Fruit fly (Drosophila melanogaster) whole organism, embryonic: Measurements from ENCODE around the gene ebi.
A peak's percentile ranks its signal among the peaks of the same experiment; 100 is the strongest.

Experiments
- BtbVII ChIP-seq: fragments of 200-800 bp; sonication (Bioruptor generic); optimal IDR thresholded peaks from 3 replicates; lab custom pipeline; 2017; ENCODE audit warnings: missing biosample characterization, mild to moderate bottlenecking, missing genetic modification characterization
- CG10321 ChIP-seq: fragments of 200-800 bp; sonication (Bioruptor generic); IDR thresholded peaks from 2 replicates; pipeline ENCODE4 v1.3.6; 2022; ENCODE audit warnings: missing biosample characterization, missing genetic modification characterization
- CG10431 ChIP-seq: fragments of 200-800 bp; sonication (Bioruptor generic); optimal IDR thresholded peaks from 3 replicates; lab custom pipeline; 2018; ENCODE audit warnings: missing biosample characterization, mild to moderate bottlenecking, missing genetic modification characterization
- CG14965 ChIP-seq: fragments of 200-800 bp; sonication (Bioruptor generic); optimal IDR thresholded peaks from 2 replicates; lab custom pipeline; 2016; ENCODE audit warnings: missing biosample characterization, missing genetic modification characterization, borderline replicate concordance
- CG15269 ChIP-seq: fragments of 200-800 bp; sonication (Bioruptor generic); optimal IDR thresholded peaks from 2 replicates; lab custom pipeline; 2018; ENCODE audit warnings: missing biosample characterization, mild to moderate bottlenecking, missing genetic modification characterization, moderate library complexity
- CG17385 ChIP-seq: fragments of 200-800 bp; sonication (Bioruptor generic); optimal IDR thresholded peaks from 3 replicates; lab custom pipeline; 2018; ENCODE audit warnings: missing biosample characterization, mild to moderate bottlenecking, missing genetic modification characterization
- CG2875 ChIP-seq: fragments of 200-800 bp; sonication (Bioruptor generic); optimal IDR thresholded peaks from 2 replicates; lab custom pipeline; 2017; ENCODE audit warnings: missing biosample characterization, mild to moderate bottlenecking, missing genetic modification characterization, missing genetic modification reagents
- CG4360 ChIP-seq: fragments of 200-800 bp; sonication (Bioruptor generic); IDR thresholded peaks from 2 replicates; pipeline ENCODE4 v1.3.6; 2022; ENCODE audit warnings: missing biosample characterization, missing genetic modification characterization
- CG6683 ChIP-seq: fragments of 200-800 bp; sonication (Bioruptor generic); optimal IDR thresholded peaks from 2 replicates; lab custom pipeline; 2017; ENCODE audit warnings: missing biosample characterization, mild to moderate bottlenecking, missing genetic modification characterization, missing genetic modification reagents
- CG7556 ChIP-seq: fragments of 200-800 bp; sonication (Bioruptor generic); optimal IDR thresholded peaks from 2 replicates; lab custom pipeline; 2017; ENCODE audit warnings: missing biosample characterization, mild to moderate bottlenecking, missing genetic modification characterization
- CG7839 ChIP-seq: fragments of 200-800 bp; sonication (Bioruptor generic); optimal IDR thresholded peaks from 3 replicates; lab custom pipeline; 2018; ENCODE audit warnings: missing biosample characterization, mild to moderate bottlenecking, missing genetic modification characterization, moderate library complexity
- CG9797 ChIP-seq: fragments of 200-800 bp; sonication (Bioruptor generic); optimal IDR thresholded peaks from 3 replicates; lab custom pipeline; 2018; ENCODE audit warnings: missing biosample characterization, mild to moderate bottlenecking, missing genetic modification characterization
- CTCF ChIP-seq: fragments of 200-800 bp; sonication (Bioruptor generic); optimal IDR thresholded peaks from 2 replicates; lab custom pipeline; 2017; ENCODE audit warnings: missing biosample characterization, mild to moderate bottlenecking, missing genetic modification characterization, moderate library complexity
- Chrac-16 ChIP-seq: fragments of 200-800 bp; sonication (Bioruptor generic); optimal IDR thresholded peaks from 3 replicates; lab custom pipeline; 2016; ENCODE audit warnings: missing biosample characterization, missing genetic modification characterization
- Dad ChIP-seq: fragments of 200-800 bp; sonication (Bioruptor generic); optimal IDR thresholded peaks from 3 replicates; lab custom pipeline; 2016; ENCODE audit warnings: missing biosample characterization, missing genetic modification characterization
- Dll ChIP-seq: fragments of 200-800 bp; sonication (Bioruptor generic); IDR thresholded peaks from 4 replicates; pipeline ENCODE4 v1.3.6; 2022; ENCODE audit warnings: missing biosample characterization, missing genetic modification characterization; ENCODE audit not compliant: partially characterized antibody
- Eip74EF ChIP-seq, 2 experiments: fragments of 200-800 bp in 1 of 2; fragments of >200 bp in 1 of 2; sonication (Bioruptor generic) in 1 of 2; optimal IDR thresholded peaks; 2 replicates each; lab custom pipeline; 2017 to 2019; ENCODE audit warnings: missing biosample characterization in 2 of 2, missing genetic modification characterization in 2 of 2, mild to moderate bottlenecking in 1 of 2, moderate library complexity in 1 of 2
- Gsc ChIP-seq: fragments of 200-800 bp; sonication (Bioruptor generic); IDR thresholded peaks from 2 replicates; pipeline ENCODE4 v1.3.6; 2022; ENCODE audit warnings: missing biosample characterization, missing genetic modification characterization
- Hr51 ChIP-seq, 2 experiments: fragments of 200-800 bp; sonication (Bioruptor generic); optimal IDR thresholded peaks; 2 replicates in 1 of 2; 3 replicates in 1 of 2; lab custom pipeline; 2016 to 2018; ENCODE audit warnings: missing biosample characterization in 2 of 2, missing genetic modification characterization in 2 of 2, mild to moderate bottlenecking in 1 of 2, moderate library complexity in 1 of 2
- Hr78 ChIP-seq, 2 experiments: fragments of 200-800 bp in 1 of 2; fragments of >200 bp in 1 of 2; sonication (Bioruptor generic) in 1 of 2; optimal IDR thresholded peaks; 2 replicates each; lab custom pipeline; 2017 to 2019; ENCODE audit warnings: missing biosample characterization in 2 of 2, missing genetic modification characterization in 2 of 2, mild to moderate bottlenecking in 1 of 2, moderate library complexity in 1 of 2
- Jarid2 ChIP-seq: fragments of 200-800 bp; sonication (Bioruptor generic); optimal IDR thresholded peaks from 3 replicates; lab custom pipeline; 2017; ENCODE audit warnings: mild to moderate bottlenecking, missing biosample characterization, missing genetic modification reagents, missing genetic modification characterization
- MESR4 ChIP-seq: fragments of 200-800 bp; sonication (Bioruptor generic); optimal IDR thresholded peaks from 2 replicates; lab custom pipeline; 2018; ENCODE audit warnings: missing biosample characterization, mild to moderate bottlenecking, missing genetic modification characterization, moderate library complexity
- Myb ChIP-seq: fragments of 200-800 bp; sonication (Bioruptor generic); optimal IDR thresholded peaks from 2 replicates; lab custom pipeline; 2016; ENCODE audit warnings: missing biosample characterization, missing genetic modification characterization
- Nf-YA ChIP-seq: fragments of 200-800 bp; sonication (Bioruptor generic); IDR thresholded peaks from 2 replicates; pipeline ENCODE4 v1.3.6; 2022; ENCODE audit warnings: missing biosample characterization, missing genetic modification characterization
- Nf-YC ChIP-seq: fragments of 200-800 bp; optimal IDR thresholded peaks from 3 replicates; lab custom pipeline; 2019; ENCODE audit warnings: missing biosample characterization, mild to moderate bottlenecking, missing genetic modification characterization, moderate library complexity
- Rfx ChIP-seq: fragments of 200-800 bp; sonication (Bioruptor generic); IDR thresholded peaks from 2 replicates; pipeline ENCODE4 v1.3.6; 2022; ENCODE audit warnings: missing biosample characterization, missing genetic modification characterization
- Spps ChIP-seq: fragments of 200-800 bp; sonication (Bioruptor generic); optimal IDR thresholded peaks from 2 replicates; lab custom pipeline; 2018; ENCODE audit warnings: missing biosample characterization, mild to moderate bottlenecking, missing genetic modification characterization
- Sry-δ ChIP-seq: fragments of 200-800 bp; sonication (Bioruptor generic); optimal IDR thresholded peaks from 2 replicates; lab custom pipeline; 2016; ENCODE audit warnings: missing biosample characterization, missing genetic modification characterization
- Tbp ChIP-seq: fragments of >200 bp; optimal IDR thresholded peaks from 2 replicates; lab custom pipeline; 2018; ENCODE audit warnings: missing biosample characterization, missing genetic modification characterization
- Xbp1 ChIP-seq: fragments of 200-800 bp; sonication (Bioruptor generic); optimal IDR thresholded peaks from 3 replicates; lab custom pipeline; 2016; ENCODE audit warnings: missing biosample characterization, mild to moderate bottlenecking, missing genetic modification characterization
- YL-1 ChIP-seq: fragments of 200-800 bp; sonication (Bioruptor generic); optimal IDR thresholded peaks from 3 replicates; lab custom pipeline; 2017; ENCODE audit warnings: missing biosample characterization, mild to moderate bottlenecking, missing genetic modification characterization
- ab ChIP-seq: fragments of 200-800 bp; sonication (Bioruptor generic); optimal IDR thresholded peaks from 2 replicates; lab custom pipeline; 2016; ENCODE audit warnings: missing biosample characterization, missing genetic modification characterization
- abd-A ChIP-seq: fragments of 200-800 bp; sonication (Bioruptor generic); optimal IDR thresholded peaks from 3 replicates; lab custom pipeline; 2019; ENCODE audit warnings: missing biosample characterization, mild to moderate bottlenecking, missing genetic modification characterization, moderate library complexity
- amos ChIP-seq: fragments of 200-800 bp; sonication (Bioruptor generic); IDR thresholded peaks from 2 replicates; pipeline ENCODE4 v1.3.6; 2022; ENCODE audit warnings: missing biosample characterization, missing genetic modification characterization; ENCODE audit not compliant: partially characterized antibody
- ara ChIP-seq: fragments of 200-800 bp; sonication (Bioruptor generic); IDR thresholded peaks from 2 replicates; pipeline ENCODE4 v1.3.6; 2022; ENCODE audit warnings: missing biosample characterization, missing genetic modification characterization
- chinmo ChIP-seq: fragments of 200-800 bp; sonication (Bioruptor generic); IDR thresholded peaks from 4 replicates; pipeline ENCODE4 v1.3.6; 2022; ENCODE audit warnings: missing biosample characterization, missing genetic modification characterization; ENCODE audit not compliant: partially characterized antibody
- chm ChIP-seq: fragments of 200-800 bp; sonication (Bioruptor generic); IDR thresholded peaks from 2 replicates; pipeline ENCODE4 v1.3.6; 2022; ENCODE audit warnings: missing biosample characterization, missing genetic modification characterization
- dmrt11E ChIP-seq: fragments of 200-800 bp; sonication (Bioruptor generic); optimal IDR thresholded peaks from 3 replicates; lab custom pipeline; 2018; ENCODE audit warnings: missing biosample characterization, mild to moderate bottlenecking, missing genetic modification characterization, moderate library complexity
- emc ChIP-seq: fragments of 200-800 bp; sonication (Bioruptor generic); optimal IDR thresholded peaks from 2 replicates; lab custom pipeline; 2016; ENCODE audit warnings: missing biosample characterization, missing genetic modification characterization
- ewg ChIP-seq: fragments of 200-800 bp; sonication (Bioruptor generic); optimal IDR thresholded peaks from 3 replicates; lab custom pipeline; 2017; ENCODE audit warnings: mild to moderate bottlenecking, missing biosample characterization, missing genetic modification reagents, missing genetic modification characterization
- gsb-n ChIP-seq: fragments of 200-800 bp; sonication (Bioruptor generic); optimal IDR thresholded peaks from 3 replicates; lab custom pipeline; 2018; ENCODE audit warnings: missing biosample characterization, mild to moderate bottlenecking, missing genetic modification characterization
- hb ChIP-seq: fragments of 200-800 bp; sonication (Bioruptor generic); IDR thresholded peaks from 3 replicates; pipeline ENCODE4 v1.3.6; 2022; ENCODE audit warnings: missing biosample characterization, missing genetic modification characterization; ENCODE audit not compliant: partially characterized antibody
- insv ChIP-seq, 2 experiments: fragments of 200-800 bp; sonication (Bioruptor generic); optimal IDR thresholded peaks; 3 replicates each; lab custom pipeline; 2016 to 2018; ENCODE audit warnings: missing biosample characterization in 2 of 2, missing genetic modification characterization in 2 of 2
- lbe ChIP-seq: fragments of 200-800 bp; sonication (Bioruptor generic); optimal IDR thresholded peaks from 2 replicates; lab custom pipeline; 2016; ENCODE audit warnings: missing biosample characterization, mild to moderate bottlenecking, missing genetic modification characterization
- pum ChIP-seq: fragments of 200-800 bp; sonication (Bioruptor generic); optimal IDR thresholded peaks from 2 replicates; lab custom pipeline; 2016; ENCODE audit warnings: missing biosample characterization, missing genetic modification characterization
- sna ChIP-seq: fragments of 200-800 bp; sonication (Bioruptor generic); IDR thresholded peaks from 2 replicates; pipeline ENCODE4 v1.3.6; 2022; ENCODE audit warnings: missing biosample characterization, missing genetic modification characterization; ENCODE audit not compliant: partially characterized antibody
- stc ChIP-seq: fragments of 200-800 bp; sonication (Bioruptor generic); IDR thresholded peaks from 2 replicates; pipeline ENCODE4 v1.3.6; 2022; ENCODE audit warnings: missing biosample characterization, missing genetic modification characterization
- sug ChIP-seq: fragments of 200-800 bp; optimal IDR thresholded peaks from 2 replicates; lab custom pipeline; 2019; ENCODE audit warnings: missing biosample characterization, mild to moderate bottlenecking, missing genetic modification characterization, moderate library complexity
- z ChIP-seq: fragments of 200-800 bp; sonication (Bioruptor generic); IDR thresholded peaks from 3 replicates; pipeline ENCODE4 v1.3.6; 2022; ENCODE audit warnings: missing biosample characterization, missing genetic modification characterization
- zen2 ChIP-seq: fragments of 200-800 bp; sonication (Bioruptor generic); IDR thresholded peaks from 3 replicates; pipeline ENCODE4 v1.3.6; 2022; ENCODE audit warnings: missing biosample characterization, missing genetic modification characterization; ENCODE audit not compliant: partially characterized antibody

Gene ebi

DNA sequence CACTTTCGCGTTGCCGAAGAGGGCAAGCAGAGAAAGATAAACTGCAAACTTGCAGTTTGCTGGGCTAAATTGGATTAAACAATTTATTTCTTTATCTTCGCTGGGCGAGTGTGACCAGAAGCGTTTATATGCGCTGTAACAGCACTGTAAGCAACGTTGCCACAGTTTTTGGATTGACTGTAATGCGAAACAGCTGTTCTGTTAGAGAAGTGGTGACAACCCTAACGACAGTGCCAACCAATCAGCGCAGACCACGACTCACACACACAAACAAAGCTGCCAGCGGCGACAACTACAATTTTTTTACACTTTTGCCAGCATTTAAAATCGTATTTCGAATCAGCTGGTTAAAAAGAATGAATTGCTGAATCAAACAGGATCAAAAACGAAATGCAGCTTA is 38.0 kb downstream of the ebi start, which contains the start of the genes crq and shv (continued):
- peak; percentile 52; the same call in 1 of the 2 replicates for TF ChIP-seq amos
- TF ChIP-seq CG10431 (GFP tag; lab: Kevin White, UChicago): no peak
- TF ChIP-seq zen2 (GFP tag; lab: Robert Waterston, UW): peak; percentile 43; the same call in 2 of the 3 replicates
- TF ChIP-seq Gsc (GFP tag; lab: Robert Waterston, UW): no peak
- TF ChIP-seq Myb (GFP tag; lab: Kevin White, UChicago): peak; percentile 54
- no peak for TF ChIP-seq CG7839 (tag; lab: Kevin White, UChicago)
- no peak for TF ChIP-seq CG7556
- no peak for TF ChIP-seq BtbVII
- TF ChIP-seq Rfx: no peak
- no peak for TF ChIP-seq abd-A
- peak; percentile 72 for TF ChIP-seq MESR4 (GFP tag; lab: Kevin White, UChicago)
- no peak for TF ChIP-seq Jarid2
- TF ChIP-seq CG14965: no peak
- no peak for TF ChIP-seq stc
- peak; percentile 100 for TF ChIP-seq Nf-YC
- TF ChIP-seq Dll (GFP tag; lab: Robert Waterston, UW): peak; percentile 40; the same call in 1 of the 4 replicates
- TF ChIP-seq Sry-δ (GFP tag; lab: Kevin White, UChicago): peak; percentile 3
- no peak for TF ChIP-seq CG6683
- no peak for TF ChIP-seq CG17385 (GFP tag; lab: Kevin White, UChicago)
- no peak for TF ChIP-seq emc (GFP tag; lab: Kevin White, UChicago)
- peak in 1 of 2 experiments; percentile 16 for TF ChIP-seq insv (GFP tag; optimal IDR thresholded peaks at IDR 0.05; lab: Kevin White, UChicago)
- TF ChIP-seq dmrt11E: no peak
- TF ChIP-seq Nf-YA (GFP tag; lab: Robert Waterston, UW): peak; percentile 91
- TF ChIP-seq ara (GFP tag; lab: Robert Waterston, UW): no peak
- TF ChIP-seq gsb-n (tag; lab: Kevin White, UChicago): no peak
- no peak for TF ChIP-seq CG15269 (tag; lab: Kevin White, UChicago)
- no peak for TF ChIP-seq ewg
- TF ChIP-seq sna: no peak; the same call in 1 of the 2 replicates
- TF ChIP-seq chm (GFP tag; lab: Robert Waterston, UW): no peak
- no peak for TF ChIP-seq Hr78 (GFP tag; optimal IDR thresholded peaks at IDR 0.05; lab: Kevin White, UChicago)
- TF ChIP-seq CG2875: no peak
- no peak for TF ChIP-seq chinmo
- no peak for TF ChIP-seq CG4360 (GFP tag; lab: Robert Waterston, UW)
- peak; percentile 83 for TF ChIP-seq YL-1 (GFP tag; lab: Kevin White, UChicago)
- no peak for TF ChIP-seq Spps (tag; lab: Kevin White, UChicago)
- TF ChIP-seq Xbp1: peak; percentile 98
- no peak for TF ChIP-seq Dad
- TF ChIP-seq Tbp (GFP tag; lab: Kevin White, UChicago): no peak
- peak; percentile 85 for TF ChIP-seq CG9797 (GFP tag; lab: Kevin White, UChicago)
- TF ChIP-seq Hr51 (GFP tag; optimal IDR thresholded peaks at IDR 0.05; lab: Kevin White, UChicago): no peak
- TF ChIP-seq sug (tag; lab: Kevin White, UChicago): no peak
- TF ChIP-seq CG10321: no peak
- TF ChIP-seq CTCF (GFP tag; lab: Kevin White, UChicago): peak; percentile 14
- no peak for TF ChIP-seq hb (GFP tag; lab: Robert Waterston, UW)
- no peak for TF ChIP-seq z (GFP tag; lab: Robert Waterston, UW)
- TF ChIP-seq lbe (GFP tag; lab: Kevin White, UChicago): no peak
- no peak for TF ChIP-seq ab (GFP tag; lab: Kevin White, UChicago)
- TF ChIP-seq Eip74EF (GFP tag; optimal IDR thresholded peaks at IDR 0.05; lab: Kevin White, UChicago): no peak
- TF ChIP-seq Chrac-16 (GFP tag; lab: Kevin White, UChicago): no peak
- TF ChIP-seq pum (GFP tag; lab: Kevin White, UChicago): no peak
